Worm (Caenorhabditis elegans) whole organism, late embryonic: ENCODE measurements around the gene C34E11.4.

Experiments used
- C38D4.7 ChIP-seq: fragments of 200-800 bp; sonication (Bioruptor generic); optimal IDR thresholded peaks from 2 replicates; lab custom pipeline; 2018; ENCODE audit warnings: mild to moderate bottlenecking, missing genetic modification characterization, moderate library complexity, missing compliant biosample characterization
- K09A11.1 ChIP-seq: sonication (generic microtip); optimal IDR thresholded peaks from 2 replicates; lab custom pipeline; 2017; ENCODE audit warnings: antibody characterized with exemption, mild to moderate bottlenecking, missing genetic modification characterization, missing compliant biosample characterization; ENCODE audit not compliant: insufficient read depth
- Y22D7AL.16 ChIP-seq: sonication (generic microtip); optimal IDR thresholded peaks from 2 replicates; lab custom pipeline; 2016; ENCODE audit warnings: missing genetic modification characterization, missing compliant biosample characterization
- ahr-1 ChIP-seq: sonication (generic microtip); optimal IDR thresholded peaks from 2 replicates; lab custom pipeline; 2016; ENCODE audit warnings: missing genetic modification characterization, missing compliant biosample characterization
- ceh-18 ChIP-seq: sonication (generic microtip); optimal IDR thresholded peaks from 2 replicates; lab custom pipeline; 2016; ENCODE audit warnings: missing genetic modification characterization, missing compliant biosample characterization
- ceh-19 ChIP-seq: fragments of 200-800 bp; sonication (Bioruptor generic); optimal IDR thresholded peaks from 2 replicates; lab custom pipeline; 2018; ENCODE audit warnings: mild to moderate bottlenecking, missing genetic modification characterization, missing compliant biosample characterization
- ceh-22 ChIP-seq: sonication (generic microtip); optimal IDR thresholded peaks from 2 replicates; lab custom pipeline; 2017; ENCODE audit warnings: missing biosample characterization, missing genetic modification characterization
- ceh-31 ChIP-seq: sonication (generic microtip); optimal IDR thresholded peaks from 2 replicates; lab custom pipeline; 2016; ENCODE audit warnings: missing genetic modification characterization, missing compliant biosample characterization
- ceh-34 ChIP-seq: sonication (generic microtip); optimal IDR thresholded peaks from 2 replicates; lab custom pipeline; 2016; ENCODE audit warnings: mild to moderate bottlenecking, missing genetic modification characterization, missing compliant biosample characterization
- ceh-6 ChIP-seq: fragments of 200-800 bp; sonication (Bioruptor generic); optimal IDR thresholded peaks from 2 replicates; lab custom pipeline; 2018; ENCODE audit warnings: mild to moderate bottlenecking, missing genetic modification characterization, missing compliant biosample characterization
- ceh-9 ChIP-seq: sonication (generic microtip); optimal IDR thresholded peaks from 2 replicates; lab custom pipeline; 2016; ENCODE audit warnings: mild to moderate bottlenecking, missing genetic modification characterization, inconsistent platforms, missing compliant biosample characterization
- che-1 ChIP-seq: sonication (generic microtip); optimal IDR thresholded peaks from 2 replicates; lab custom pipeline; 2016; ENCODE audit warnings: mild to moderate bottlenecking, missing genetic modification characterization, missing compliant biosample characterization
- dve-1 ChIP-seq: sonication (generic microtip); optimal IDR thresholded peaks from 2 replicates; lab custom pipeline; 2017; ENCODE audit warnings: antibody characterized with exemption, mild to moderate bottlenecking, missing genetic modification characterization, missing compliant biosample characterization
- elt-2 ChIP-seq: sonication (generic microtip); optimal IDR thresholded peaks from 2 replicates; lab custom pipeline; 2016; ENCODE audit warnings: missing genetic modification reagents, missing genetic modification characterization, missing compliant biosample characterization
- ets-4 ChIP-seq: sonication (generic microtip); optimal IDR thresholded peaks from 2 replicates; lab custom pipeline; 2016; ENCODE audit warnings: missing genetic modification characterization, missing compliant biosample characterization
- eyg-1 ChIP-seq: sonication (generic microtip); optimal IDR thresholded peaks from 2 replicates; lab custom pipeline; 2016; ENCODE audit warnings: missing genotype, missing genetic modification characterization, missing compliant biosample characterization
- hlh-15 ChIP-seq: sonication (generic microtip); optimal IDR thresholded peaks from 2 replicates; lab custom pipeline; 2016; ENCODE audit warnings: missing genetic modification characterization, missing compliant biosample characterization
- hlh-30 ChIP-seq: sonication (generic microtip); optimal IDR thresholded peaks from 2 replicates; lab custom pipeline; 2017; ENCODE audit warnings: antibody characterized with exemption, missing genetic modification characterization, missing compliant biosample characterization; ENCODE audit not compliant: insufficient read depth
- hlh-8 ChIP-seq: sonication (generic microtip); optimal IDR thresholded peaks from 2 replicates; lab custom pipeline; 2016; ENCODE audit warnings: missing genotype, missing genetic modification characterization, missing compliant biosample characterization
- lin-11 ChIP-seq: fragments of 200-800 bp; sonication (Bioruptor generic); optimal IDR thresholded peaks from 2 replicates; lab custom pipeline; 2018; ENCODE audit warnings: mild to moderate bottlenecking, missing genetic modification characterization, missing compliant biosample characterization
- mec-3 ChIP-seq: sonication (generic microtip); optimal IDR thresholded peaks from 2 replicates; lab custom pipeline; 2016; ENCODE audit warnings: borderline replicate concordance, missing genetic modification characterization, missing compliant biosample characterization
- nfya-1 ChIP-seq: sonication (generic microtip); optimal IDR thresholded peaks from 2 replicates; lab custom pipeline; 2017; ENCODE audit warnings: missing genetic modification characterization, mild to moderate bottlenecking, missing compliant biosample characterization, antibody characterized with exemption, moderate library complexity
- nhr-11 ChIP-seq: fragments of 150-350 bp; optimal IDR thresholded peaks from 2 replicates; lab custom pipeline; 2014; ENCODE audit warnings: missing biosample characterization, missing genetic modification characterization
- pag-3 ChIP-seq: sonication (generic microtip); optimal IDR thresholded peaks from 2 replicates; lab custom pipeline; 2016; ENCODE audit warnings: missing compliant biosample characterization, missing genetic modification characterization, borderline replicate concordance
- pat-9 ChIP-seq: fragments of 200-800 bp; sonication (Bioruptor generic); optimal IDR thresholded peaks from 2 replicates; lab custom pipeline; 2018; ENCODE audit warnings: mild to moderate bottlenecking, missing genetic modification characterization, moderate library complexity, missing compliant biosample characterization
- pha-2 ChIP-seq: sonication (generic microtip); optimal IDR thresholded peaks from 2 replicates; lab custom pipeline; 2017; ENCODE audit warnings: mild to moderate bottlenecking, missing genetic modification characterization, missing compliant biosample characterization
- pqm-1 ChIP-seq: sonication (generic microtip); optimal IDR thresholded peaks from 2 replicates; lab custom pipeline; 2016; ENCODE audit warnings: missing genetic modification characterization, missing compliant biosample characterization
- pros-1 ChIP-seq: fragments of 150-350 bp; optimal IDR thresholded peaks from 2 replicates; lab custom pipeline; 2014; ENCODE audit warnings: missing biosample characterization, missing genetic modification reagents, missing genetic modification characterization
- rnt-1 ChIP-seq: sonication (generic microtip); optimal IDR thresholded peaks from 2 replicates; lab custom pipeline; 2016; ENCODE audit warnings: missing genetic modification characterization, missing compliant biosample characterization
- sox-2 ChIP-seq: fragments of 200-800 bp; sonication (Bioruptor generic); IDR thresholded peaks from 2 replicates; pipeline ENCODE4 v1.3.6; 2022; ENCODE audit warnings: missing genetic modification reagents, missing genetic modification characterization, missing compliant biosample characterization
- syd-9 ChIP-seq: sonication (generic microtip); optimal IDR thresholded peaks from 2 replicates; lab custom pipeline; 2016; ENCODE audit warnings: mild to moderate bottlenecking, missing genetic modification characterization, moderate library complexity, missing compliant biosample characterization
- tbx-7 ChIP-seq: sonication (generic microtip); optimal IDR thresholded peaks from 2 replicates; lab custom pipeline; 2016; ENCODE audit warnings: missing genotype, missing genetic modification characterization, missing compliant biosample characterization
- ttx-3 ChIP-seq: sonication (generic microtip); optimal IDR thresholded peaks from 2 replicates; lab custom pipeline; 2016; ENCODE audit warnings: missing genetic modification reagents, missing genetic modification characterization, missing compliant biosample characterization
- unc-42 ChIP-seq: sonication (generic microtip); optimal IDR thresholded peaks from 2 replicates; lab custom pipeline; 2016; ENCODE audit warnings: missing genotype, missing genetic modification characterization, missing compliant biosample characterization
- unc-86 ChIP-seq: sonication (generic microtip); optimal IDR thresholded peaks from 2 replicates; lab custom pipeline; 2016; ENCODE audit warnings: missing genetic modification characterization, missing compliant biosample characterization
- zip-5 ChIP-seq: sonication (generic microtip); optimal IDR thresholded peaks from 2 replicates; lab custom pipeline; 2016; ENCODE audit warnings: missing genetic modification characterization, missing compliant biosample characterization

The C34E11.4 gene

DNA sequence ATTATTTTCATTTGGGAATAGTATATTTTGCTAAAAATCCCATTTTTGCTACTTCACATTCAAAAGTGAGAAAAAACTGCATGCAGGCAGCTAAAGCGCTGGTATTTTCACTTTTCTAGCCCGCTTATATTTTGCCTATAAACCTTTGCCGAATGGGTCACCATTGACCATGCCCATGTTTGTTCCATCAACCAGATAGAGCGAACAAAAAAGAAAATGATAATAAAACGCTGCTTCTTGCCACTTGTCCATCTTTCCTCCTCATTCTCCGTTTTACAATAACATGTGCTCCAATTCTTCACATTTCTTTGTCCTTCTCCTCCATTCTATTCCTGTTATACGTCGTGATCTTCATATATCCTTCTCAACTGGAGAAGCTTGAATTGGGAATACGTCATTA, 19.7 kb downstream of the C34E11.4 start, which contains the start of gene tag-241:
Gene tag-241 (plus strand): TSS at position 301 of the 400 bp plus-strand sequence.
- no peak for TF ChIP-seq ahr-1 (tag; lab: Kevin White, UChicago)
- TF ChIP-seq ttx-3, result no peak
- TF ChIP-seq syd-9 (tag; lab: Kevin White, UChicago), result no peak
- no peak for TF ChIP-seq K09A11.1 (tag; lab: Kevin White, UChicago)
- TF ChIP-seq elt-2 (tag; lab: Kevin White, UChicago), result no peak
- no peak for TF ChIP-seq pag-3 (tag; lab: Kevin White, UChicago)
- no peak for TF ChIP-seq ceh-22 (tag; lab: Kevin White, UChicago)
- TF ChIP-seq hlh-30, result no peak
- TF ChIP-seq pros-1 (tag; lab: Kevin White, UChicago), result no peak
- TF ChIP-seq zip-5 (tag; lab: Kevin White, UChicago), result no peak
- TF ChIP-seq mec-3 (tag; lab: Kevin White, UChicago), result no peak

DNA sequence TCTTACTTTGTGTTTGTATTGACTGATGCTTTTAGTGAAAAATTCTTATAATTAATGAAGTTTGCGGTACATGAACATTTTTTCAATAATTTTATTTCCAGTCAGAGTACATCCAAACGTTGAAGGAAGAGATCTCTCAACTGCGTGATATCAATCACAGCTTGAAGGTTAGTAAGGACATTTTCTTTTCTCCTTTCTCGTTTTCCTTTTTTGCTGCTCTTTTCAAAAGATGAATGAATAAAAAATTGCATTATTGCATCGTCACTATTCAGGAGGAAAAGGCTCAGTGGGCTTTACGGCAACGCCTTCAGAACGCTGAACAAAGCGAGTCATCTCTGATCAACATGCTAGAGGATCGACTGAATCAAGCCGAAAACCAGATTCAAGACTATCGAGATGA, 22.9 kb downstream of the C34E11.4 start:
- TF ChIP-seq tbx-7 (tag; lab: Kevin White, UChicago) (no peak), rnt-1 (tag; lab: Kevin White, UChicago) (no peak), hlh-30 (no peak), dve-1 (tag; lab: Kevin White, UChicago) (no peak), eyg-1 (tag; lab: Kevin White, UChicago) (no peak)

DNA sequence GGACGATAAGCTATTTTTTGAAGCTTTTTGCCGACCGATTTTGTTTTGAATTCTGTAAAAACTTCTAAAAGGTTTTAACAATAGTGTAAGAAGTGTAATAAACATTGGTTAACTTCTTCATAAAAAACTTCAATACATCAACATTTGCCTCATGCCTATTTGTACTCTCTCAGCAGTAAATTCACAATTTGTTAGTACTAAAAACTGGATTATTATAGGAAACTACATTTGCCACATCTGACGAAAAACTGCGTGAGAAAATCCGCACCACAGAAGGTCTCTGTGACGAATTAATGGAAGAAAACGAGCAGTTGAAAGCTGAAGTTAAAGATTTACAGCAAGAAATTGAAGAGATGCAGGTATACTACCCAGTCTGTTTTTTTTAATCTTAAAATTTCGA, 23.5 kb downstream of the C34E11.4 start:
- TF ChIP-seq pha-2 (tag; lab: Kevin White, UChicago) (no peak), unc-42 (no peak)

DNA sequence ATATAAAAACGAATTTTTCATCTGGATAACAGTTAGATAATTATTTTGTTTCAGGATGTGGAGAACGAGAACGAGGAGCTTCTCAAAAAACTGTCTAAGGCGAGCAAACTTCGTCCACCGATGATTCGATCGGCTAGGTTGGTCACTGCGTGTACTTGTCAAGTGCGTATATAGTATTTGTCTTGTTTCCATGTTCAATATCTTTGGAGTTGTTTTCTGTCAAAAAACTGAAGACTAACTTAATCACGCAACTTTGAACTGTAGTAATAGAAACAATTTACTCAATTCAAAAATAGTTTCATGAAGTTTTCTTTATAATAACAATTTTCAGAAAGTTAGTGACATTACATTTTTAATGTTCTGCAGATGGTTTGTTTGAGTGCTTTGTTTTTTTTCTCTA, 24.7 kb downstream of the C34E11.4 start:
- TF ChIP-seq Y22D7AL.16 (no peak), pha-2 (tag; lab: Kevin White, UChicago) (no peak), hlh-8 (tag; lab: Kevin White, UChicago) (no peak), pqm-1 (no peak)

DNA sequence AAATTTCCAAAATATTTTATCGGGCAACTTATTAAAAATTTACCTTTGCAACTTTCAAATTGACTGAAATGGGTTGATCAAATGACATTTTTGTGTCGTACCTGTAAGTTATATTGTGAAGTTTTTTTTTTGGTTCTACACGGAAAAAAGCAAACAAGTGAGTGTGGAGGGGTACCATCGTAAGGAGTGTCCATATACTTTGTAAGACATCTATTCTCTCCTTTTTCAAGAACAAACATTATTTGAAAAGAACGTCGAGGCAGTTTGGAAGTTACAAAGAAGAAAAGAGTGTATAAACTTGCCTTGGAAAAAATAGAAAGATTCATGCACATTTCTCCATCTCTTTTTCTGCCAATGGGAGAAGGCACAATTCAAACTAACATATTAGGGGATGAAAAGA, 33.4 kb downstream of the C34E11.4 start, which contains the start of gene taf-7.1:
Gene taf-7.1 (minus strand): TSS at position 101 of the 400 bp plus-strand sequence.
- no peak for TF ChIP-seq hlh-30
- no peak for TF ChIP-seq mec-3 (tag; lab: Kevin White, UChicago)
- no peak for TF ChIP-seq pag-3 (tag; lab: Kevin White, UChicago)
- TF ChIP-seq unc-86 (tag; lab: Kevin White, UChicago), result no peak
- no peak for TF ChIP-seq zip-5 (tag; lab: Kevin White, UChicago)

DNA sequence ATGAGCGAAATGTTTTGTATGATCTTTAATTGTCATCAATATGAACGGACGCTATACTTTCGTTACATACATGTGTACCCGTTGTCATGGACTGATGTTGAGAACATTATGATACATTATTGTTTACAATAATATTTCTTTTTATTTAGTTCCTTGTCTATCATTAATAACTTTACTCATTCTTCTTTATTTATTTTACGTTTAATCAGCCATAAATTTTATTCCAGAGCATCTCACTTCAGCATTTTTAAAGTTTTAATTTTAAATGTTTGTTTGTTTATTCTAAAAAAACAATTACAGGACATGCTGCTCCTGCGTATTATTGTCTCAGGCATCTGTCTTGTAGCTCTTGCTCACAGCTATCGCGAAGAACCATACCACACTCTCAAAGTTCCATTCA, 39.4 kb downstream of the C34E11.4 start, which contains the start of gene F54F7.2:
Gene F54F7.2 (plus strand): TSS at position 301 of the 400 bp plus-strand sequence.
- TF ChIP-seq ceh-34 (no peak), ets-4 (no peak), pha-2 (tag; lab: Kevin White, UChicago) (no peak), ceh-18 (no peak), ceh-31 (tag; lab: Kevin White, UChicago) (no peak), che-1 (tag; lab: Kevin White, UChicago) (no peak), ceh-19 (GFP tag; lab: Kevin White, UChicago) (no peak), pat-9 (no peak), nfya-1 (tag; lab: Kevin White, UChicago) (no peak), lin-11 (tag; lab: Kevin White, UChicago) (no peak), C38D4.7 (GFP tag; lab: Kevin White, UChicago) (no peak), nhr-11 (no peak), ceh-9 (tag; lab: Kevin White, UChicago) (no peak), hlh-15 (tag; lab: Kevin White, UChicago) (no peak), unc-86 (tag; lab: Kevin White, UChicago) (no peak), ceh-6 (no peak), sox-2 (no peak), rnt-1 (tag; lab: Kevin White, UChicago) (no peak)
